Worm (Caenorhabditis elegans): ENCODE data around the gene F59B8.1.

- TF ChIP-seq fkh-10 (GFP tag; optimal IDR thresholded peaks at IDR 0.05) (no peak), hlh-15 (tag; optimal IDR thresholded peaks at IDR 0.05) (no peak), ama-1 (optimal IDR thresholded peaks at IDR 0.05) (no peak), elt-2 (tag; optimal IDR thresholded peaks at IDR 0.05) (no peak), ceh-2 (tag; optimal IDR thresholded peaks at IDR 0.05) (no peak), dve-1 (tag; optimal IDR thresholded peaks at IDR 0.05) (no peak), ceh-14 (tag; optimal IDR thresholded peaks at IDR 0.05) (no peak), ceh-18 (tag; optimal IDR thresholded peaks at IDR 0.05) (no peak), rnt-1 (tag; optimal IDR thresholded peaks at IDR 0.05) (no peak), pha-4 (tag; optimal IDR thresholded peaks at IDR 0.05) (no peak), T23F11.4 (GFP tag; optimal IDR thresholded peaks at IDR 0.05) (no peak), hlh-13 (GFP tag; optimal IDR thresholded peaks at IDR 0.05) (no peak), ahr-1 (tag; optimal IDR thresholded peaks at IDR 0.05) (no peak)
Observed at ce11 chrIV:9403761-9404420, 24.2 kb upstream of the F59B8.1 start.

Data from whole organism, late embryonic.